Fruit fly (Drosophila melanogaster): ENCODE data around the gene CG9265.

The CG9265 gene

dm6 chr2L:21020015-21020414 is 51.3 kb downstream of the CG9265 start (continued):
- TF ChIP-seq CG10979 (tag; optimal IDR thresholded peaks at IDR 0.05) (peak; percentile 67), bowl (GFP tag; IDR thresholded peaks at IDR 0.05) (no peak), CG6175 (GFP tag; IDR thresholded peaks at IDR 0.05) (no peak), CG32772 (GFP tag; IDR thresholded peaks at IDR 0.05) (no peak), CG12769 (tag; optimal IDR thresholded peaks at IDR 0.05) (no peak), CG10267 (tag; optimal IDR thresholded peaks at IDR 0.05) (peak; percentile 50), Sox100B (GFP tag; optimal IDR thresholded peaks at IDR 0.05) (no peak), phol (tag; optimal IDR thresholded peaks at IDR 0.05) (peak; percentile 14), onecut (GFP tag; IDR thresholded peaks at IDR 0.05) (no peak), oc (tag; optimal IDR thresholded peaks at IDR 0.05) (no peak), otp (GFP tag; IDR thresholded peaks at IDR 0.05) (no peak), usp (GFP tag; optimal IDR thresholded peaks at IDR 0.05) (no peak), TFAM (GFP tag; optimal IDR thresholded peaks at IDR 0.05) (no peak), CG33557 (GFP tag; optimal IDR thresholded peaks at IDR 0.05) (peak; percentile 26), CG9876 (GFP tag; optimal IDR thresholded peaks at IDR 0.05) (no peak), CG31224 (GFP tag; IDR thresholded peaks at IDR 0.05) (no peak)

- TF ChIP-seq usp (GFP tag; optimal IDR thresholded peaks at IDR 0.05) = no peak
- peak; percentile 26 for TF ChIP-seq corto (GFP tag; optimal IDR thresholded peaks at IDR 0.05)
These were observed 52.7 kb downstream of the CG9265 start for dm6 chr2L:21018644-21019043.

DNA sequence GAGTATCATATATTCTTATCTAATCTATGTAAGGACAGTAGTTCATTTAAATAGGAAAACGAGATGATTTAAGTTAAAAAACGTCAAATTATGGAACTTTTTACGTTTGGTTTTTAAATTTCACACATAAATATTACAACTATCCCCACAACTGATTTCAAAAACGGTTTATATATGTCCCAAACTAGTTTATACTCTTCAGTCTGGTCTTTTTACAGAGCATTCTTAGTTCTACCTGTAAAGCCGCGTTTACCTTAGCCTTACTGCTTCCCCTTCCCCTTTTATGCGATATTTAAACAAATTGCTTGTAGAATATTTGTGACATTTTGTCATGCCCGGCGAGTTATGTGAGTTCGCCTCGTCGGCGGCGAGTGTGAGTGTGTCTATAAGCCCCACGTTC is 55.1 kb downstream of the CG9265 start:
- TF ChIP-seq D19A (tag; optimal IDR thresholded peaks at IDR 0.05) = peak; percentile 59
- no peak for TF ChIP-seq CG17568 (GFP tag; optimal IDR thresholded peaks at IDR 0.05)
- TF ChIP-seq CG2199 (GFP tag; IDR thresholded peaks at IDR 0.05) = 0 out of 3 replicates have a peak, but pooled peaks have one; percentile 32

- no peak for TF ChIP-seq Deaf1 (tag; optimal IDR thresholded peaks at IDR 0.05)
- TF ChIP-seq bsh (GFP tag; optimal IDR thresholded peaks at IDR 0.05) = peak in 1 of 2 experiments; percentile 15
- 0 out of 3 replicates have a peak, but pooled peaks have one; percentile 21 for TF ChIP-seq HLH4C (GFP tag; IDR thresholded peaks at IDR 0.05; ENCODE audit: partially characterized antibody)
These were observed 55.8 kb downstream of the CG9265 start for dm6 chr2L:21015505-21015904.

DNA sequence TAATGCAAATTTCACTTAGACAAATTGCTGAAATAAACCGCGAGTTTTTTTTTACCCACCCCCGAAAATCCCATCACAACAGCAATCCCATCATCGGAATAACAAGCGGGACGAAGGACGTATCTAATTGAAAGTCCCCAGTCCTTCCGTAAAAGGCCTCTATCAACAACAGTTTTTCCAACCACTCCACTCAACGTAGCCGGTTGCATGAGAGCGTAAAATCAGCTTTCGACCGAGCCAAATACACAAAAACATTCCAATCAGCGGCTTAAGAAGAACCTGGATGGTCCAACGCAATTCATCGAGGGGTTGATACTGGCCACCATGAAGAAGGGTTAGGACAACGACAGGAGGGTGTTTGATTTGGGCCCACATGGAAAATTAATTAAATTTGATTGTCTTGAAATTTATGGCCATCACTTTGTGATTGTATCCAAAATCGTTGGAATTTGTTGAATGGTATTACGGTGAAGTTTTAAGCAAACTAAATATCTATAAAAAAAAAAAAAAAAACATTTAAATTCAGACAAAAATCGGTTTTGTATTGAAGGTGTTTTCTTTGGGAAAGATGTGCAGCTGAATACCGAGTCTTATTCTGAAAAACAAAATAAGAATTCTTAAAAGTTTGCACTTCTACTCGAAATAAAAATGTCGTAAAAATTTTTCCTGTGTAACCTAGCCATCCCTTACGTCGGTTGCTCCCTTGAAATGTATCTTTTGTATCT is 56.6 kb downstream of the CG9265 start:
- TF ChIP-seq CG11456 (GFP tag; IDR thresholded peaks at IDR 0.05) (no peak), Nf-YA (GFP tag; IDR thresholded peaks at IDR 0.05) (no peak), p53 (GFP tag; optimal IDR thresholded peaks at IDR 0.05) (no peak), Lhr (GFP tag; optimal IDR thresholded peaks at IDR 0.05) (no peak), gem (tag; optimal IDR thresholded peaks at IDR 0.05) (peak; percentile 9), pum (GFP tag; optimal IDR thresholded peaks at IDR 0.05) (no peak), CG10959 (GFP tag; IDR thresholded peaks at IDR 0.05) (no peak), CG3163 (GFP tag; optimal IDR thresholded peaks at IDR 0.05) (no peak), CG9609 (GFP tag; optimal IDR thresholded peaks at IDR 0.05) (no peak), B-H2 (GFP tag; optimal IDR thresholded peaks at IDR 0.05) (no peak), sens (GFP tag) (peak; percentile 69), cg (GFP tag; optimal IDR thresholded peaks at IDR 0.05) (no peak), dpn (GFP tag; optimal IDR thresholded peaks at IDR 0.05) (no peak), vvl (GFP tag; IDR thresholded peaks at IDR 0.05) (no peak), oc (tag; optimal IDR thresholded peaks at IDR 0.05) (peak; percentile 60), nerfin-1 (tag; optimal IDR thresholded peaks at IDR 0.05) (peak; percentile 78), jing (GFP tag; optimal IDR thresholded peaks at IDR 0.05) (no peak), CG10209 (GFP tag; optimal IDR thresholded peaks at IDR 0.05) (no peak), CG1792 (GFP tag; optimal IDR thresholded peaks at IDR 0.05) (no peak), CG2199 (GFP tag; IDR thresholded peaks at IDR 0.05) (no peak), hth (optimal IDR thresholded peaks at IDR 0.05) (no peak), pho (GFP tag; optimal IDR thresholded peaks at IDR 0.05) (no peak), onecut (GFP tag; IDR thresholded peaks at IDR 0.05) (no peak), MTF-1 (GFP tag; optimal IDR thresholded peaks at IDR 0.05; ENCODE audit: borderline replicate concordance) (no peak)

Data from whole organism, embryonic.